Worm (Caenorhabditis elegans): ENCODE measurements around the gene T28H10.1.
A peak's percentile ranks its signal among the peaks of the same experiment; 100 is the strongest.

The T28H10.1 gene

ce11 chrV:12518770-12519169 is 15.2 kb downstream of the T28H10.1 start (continued):
- TF ChIP-seq ceh-8 (GFP tag; optimal IDR thresholded peaks at IDR 0.05) (no peak), isw-1 (GFP tag; IDR thresholded peaks at IDR 0.05) (no peak), lin-14 (GFP tag; optimal IDR thresholded peaks at IDR 0.05) (peak; percentile 95), F16B12.6 (tag; optimal IDR thresholded peaks at IDR 0.05) (no peak), dpl-1 (GFP tag; optimal IDR thresholded peaks at IDR 0.05) (no peak), ama-1 (optimal IDR thresholded peaks at IDR 0.05) (no peak), nhr-28 (tag; optimal IDR thresholded peaks at IDR 0.05) (no peak), vab-15 (tag; optimal IDR thresholded peaks at IDR 0.05) (peak; percentile 50), pag-3 (tag; optimal IDR thresholded peaks at IDR 0.05; ENCODE audit: borderline replicate concordance, insufficient read depth) (peak; percentile 3), unc-86 (tag; optimal IDR thresholded peaks at IDR 0.05) (no peak), swsn-7 (tag; optimal IDR thresholded peaks at IDR 0.05) (peak; percentile 45), hpl-2 (GFP tag; optimal IDR thresholded peaks at IDR 0.05) (no peak), nhr-71 (tag; optimal IDR thresholded peaks at IDR 0.05) (peak; percentile 91), unc-30 (tag; optimal IDR thresholded peaks at IDR 0.05) (no peak), unc-62 (GFP tag; optimal IDR thresholded peaks at IDR 0.05) (no peak), irx-1 (tag; optimal IDR thresholded peaks at IDR 0.05) (no peak), snu-23 (GFP tag; optimal IDR thresholded peaks at IDR 0.05) (peak; percentile 65), blmp-1 (tag; optimal IDR thresholded peaks at IDR 0.05) (no peak), tlp-1 (tag; optimal IDR thresholded peaks at IDR 0.05) (no peak), alr-1 (tag; optimal IDR thresholded peaks at IDR 0.05; ENCODE audit: borderline replicate concordance) (no peak), ces-1 (GFP tag; optimal IDR thresholded peaks at IDR 0.05) (no peak), skn-1 (tag; optimal IDR thresholded peaks at IDR 0.05) (no peak), snpc-4 (tag; optimal IDR thresholded peaks at IDR 0.05) (no peak), nhr-90 (tag; optimal IDR thresholded peaks at IDR 0.05; ENCODE audit: poor library complexity) (no peak), jun-1 (tag; optimal IDR thresholded peaks at IDR 0.05) (no peak), mdl-1 (tag; optimal IDR thresholded peaks at IDR 0.05) (no peak), ceh-90 (tag; optimal IDR thresholded peaks at IDR 0.05) (no peak), tbx-2 (tag; optimal IDR thresholded peaks at IDR 0.05) (peak; percentile 5), efl-3 (GFP tag; optimal IDR thresholded peaks at IDR 0.05) (no peak), lsy-2 (tag; optimal IDR thresholded peaks at IDR 0.05) (peak; percentile 45 to 53), nhr-12 (tag; optimal IDR thresholded peaks at IDR 0.05) (no peak), ztf-11 (tag; optimal IDR thresholded peaks at IDR 0.05) (no peak), lin-39 (tag; optimal IDR thresholded peaks at IDR 0.05) (peak; percentile 36), fos-1 (tag; optimal IDR thresholded peaks at IDR 0.05) (no peak), nhr-85 (tag) (no peak), nhr-19 (GFP tag; conservative IDR thresholded peaks at IDR 0.05) (peak; percentile 62)

DNA sequence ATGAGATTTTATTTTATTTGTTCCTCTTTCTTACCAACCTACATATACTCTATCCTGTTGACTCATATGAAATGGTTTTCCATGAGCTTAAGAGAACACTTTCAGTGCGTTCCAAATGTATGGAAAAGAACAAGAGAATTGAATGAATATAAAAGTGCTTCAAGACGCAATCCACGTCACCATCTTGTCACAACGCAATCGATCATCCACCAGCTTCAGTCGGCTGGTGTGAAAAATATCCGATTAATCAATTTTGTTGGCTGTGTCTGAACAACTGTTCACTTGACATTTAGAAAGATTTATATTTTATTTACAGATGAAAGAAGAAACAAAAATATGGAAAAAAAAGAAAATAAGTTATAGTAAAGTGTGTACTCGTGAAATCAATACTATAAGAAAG is 19.8 kb downstream of the T28H10.1 start:
- TF ChIP-seq efl-1 (optimal IDR thresholded peaks at IDR 0.05) (no peak), efl-1 (GFP tag; optimal IDR thresholded peaks at IDR 0.05 in 1 of 2) (no peak), snpc-4 (tag; optimal IDR thresholded peaks at IDR 0.05) (no peak), nhr-85 (tag) (no peak), mef-2 (tag; optimal IDR thresholded peaks at IDR 0.05) (no peak), ama-1 (optimal IDR thresholded peaks at IDR 0.05) (no peak), nhr-12 (tag; optimal IDR thresholded peaks at IDR 0.05) (no peak), nhr-237 (tag; optimal IDR thresholded peaks at IDR 0.05) (no peak), fkh-4 (tag; optimal IDR thresholded peaks at IDR 0.05; ENCODE audit: borderline replicate concordance) (no peak), nhr-76 (tag; optimal IDR thresholded peaks at IDR 0.05) (no peak), sox-4 (tag; optimal IDR thresholded peaks at IDR 0.05) (no peak), xbp-1 (tag; optimal IDR thresholded peaks at IDR 0.05) (no peak), blmp-1 (tag; optimal IDR thresholded peaks at IDR 0.05) (no peak), alr-1 (tag; optimal IDR thresholded peaks at IDR 0.05; ENCODE audit: borderline replicate concordance) (no peak), nhr-28 (tag; optimal IDR thresholded peaks at IDR 0.05) (no peak), hpl-2 (GFP tag; optimal IDR thresholded peaks at IDR 0.05) (no peak), tbx-2 (tag; optimal IDR thresholded peaks at IDR 0.05) (no peak), ztf-11 (tag; optimal IDR thresholded peaks at IDR 0.05) (no peak)

Measured in whole organism, L1 larva.